Worm (Caenorhabditis elegans): ENCODE measurements around the gene F15D4.4.

F15D4.4 gene

ce11 chrII:13195706-13196417 lies 47.1 kb downstream of the F15D4.4 start:
- no peak for TF ChIP-seq him-1 (tag; optimal IDR thresholded peaks at IDR 0.05)
- no peak for TF ChIP-seq W03F9.2 (tag; optimal IDR thresholded peaks at IDR 0.05)
- no peak for TF ChIP-seq dao-5 (tag; optimal IDR thresholded peaks at IDR 0.05)

ce11 chrII:13195163-13195562 lies 47.8 kb downstream of the F15D4.4 start, which contains the start of gene lec-1:
TSS of gene lec-1 (plus strand) at chrII:13195549.
- TF ChIP-seq W03F9.2 (tag; optimal IDR thresholded peaks at IDR 0.05) (no peak), dao-5 (tag; optimal IDR thresholded peaks at IDR 0.05) (no peak), him-1 (tag; optimal IDR thresholded peaks at IDR 0.05) (no peak)

- TF ChIP-seq W03F9.2 (tag; optimal IDR thresholded peaks at IDR 0.05) (no peak), dao-5 (tag; optimal IDR thresholded peaks at IDR 0.05) (no peak), him-1 (tag; optimal IDR thresholded peaks at IDR 0.05) (no peak)
Observed at ce11 chrII:13193563-13194103, 49.3 kb downstream of the F15D4.4 start.

ce11 chrII:13190412-13190811 lies 52.5 kb downstream of the F15D4.4 start:
- TF ChIP-seq W03F9.2 (tag; optimal IDR thresholded peaks at IDR 0.05), result no peak
- TF ChIP-seq dao-5 (tag; optimal IDR thresholded peaks at IDR 0.05), result no peak
- TF ChIP-seq him-1 (tag; optimal IDR thresholded peaks at IDR 0.05), result no peak

ce11 chrII:13189363-13189762 lies 53.6 kb downstream of the F15D4.4 start:
- TF ChIP-seq him-1 (tag; optimal IDR thresholded peaks at IDR 0.05), result no peak
- TF ChIP-seq W03F9.2 (tag; optimal IDR thresholded peaks at IDR 0.05), result no peak
- TF ChIP-seq dao-5 (tag; optimal IDR thresholded peaks at IDR 0.05), result no peak

Data from whole organism, L4/young adult.